Fruit fly (Drosophila melanogaster) whole organism, embryonic: ENCODE results near the gene Mks1.

Source experiments
- Awh ChIP-seq: fragments of 200-800 bp; sonication (Bioruptor generic); IDR thresholded peaks from 2 replicates; pipeline ENCODE4, ENCODE4 v1.3.6; 2022; ENCODE audit warnings: missing biosample characterization, missing genetic modification characterization
- B-H2 ChIP-seq: fragments of 200-800 bp; sonication (Bioruptor generic); optimal IDR thresholded peaks from 2 replicates; lab custom pipeline; 2018; ENCODE audit warnings: missing biosample characterization, mild to moderate bottlenecking, missing genetic modification characterization
- Bteb2 ChIP-seq: fragments of 200-800 bp; sonication (Bioruptor generic); optimal IDR thresholded peaks from 2 replicates; lab custom pipeline; 2016; ENCODE audit warnings: missing biosample characterization, missing genetic modification characterization
- CG10209 ChIP-seq: fragments of 200-800 bp; sonication (Bioruptor generic); optimal IDR thresholded peaks from 3 replicates; lab custom pipeline; 2017; ENCODE audit warnings: missing biosample characterization, mild to moderate bottlenecking, missing genetic modification characterization, missing genetic modification reagents
- CG10274 ChIP-seq: fragments of 200-800 bp; sonication (Bioruptor generic); optimal IDR thresholded peaks from 3 replicates; lab custom pipeline; 2017; ENCODE audit warnings: missing biosample characterization, mild to moderate bottlenecking, missing genetic modification characterization
- CG10366 ChIP-seq: fragments of 200-800 bp; sonication (Bioruptor generic); IDR thresholded peaks from 2 replicates; pipeline ENCODE4 v1.3.6; 2022; ENCODE audit warnings: missing biosample characterization, missing genetic modification characterization
- CG11723 ChIP-seq: fragments of 200-800 bp; sonication (Bioruptor generic); optimal IDR thresholded peaks from 2 replicates; lab custom pipeline; 2017; ENCODE audit warnings: missing biosample characterization, mild to moderate bottlenecking, missing genetic modification characterization
- CG13296 ChIP-seq: fragments of 200-800 bp; sonication (Bioruptor generic); optimal IDR thresholded peaks from 3 replicates; lab custom pipeline; 2018; ENCODE audit warnings: missing biosample characterization, mild to moderate bottlenecking, missing genetic modification characterization
- CG13624 ChIP-seq: fragments of 200-800 bp; sonication (Bioruptor generic); optimal IDR thresholded peaks from 2 replicates; lab custom pipeline; 2016; ENCODE audit warnings: missing biosample characterization, missing genetic modification characterization
- CG1602 ChIP-seq: fragments of 200-800 bp; sonication (Bioruptor generic); optimal IDR thresholded peaks from 3 replicates; lab custom pipeline; 2016; ENCODE audit warnings: missing biosample characterization, missing genetic modification characterization
- CG2116 ChIP-seq: fragments of 200-800 bp; sonication (Bioruptor generic); optimal IDR thresholded peaks from 3 replicates; lab custom pipeline; 2018; ENCODE audit warnings: missing biosample characterization, mild to moderate bottlenecking, missing genetic modification characterization
- CG2202 ChIP-seq: fragments of 200-800 bp; sonication (Bioruptor generic); optimal IDR thresholded peaks from 2 replicates; lab custom pipeline; 2018; ENCODE audit warnings: missing biosample characterization, mild to moderate bottlenecking, missing genetic modification characterization
- CG3281 ChIP-seq: fragments of 200-800 bp; sonication (Bioruptor generic); optimal IDR thresholded peaks from 3 replicates; lab custom pipeline; 2017; ENCODE audit warnings: missing biosample characterization, mild to moderate bottlenecking, missing genetic modification characterization
- CG3726 ChIP-seq: fragments of 200-800 bp; sonication (Bioruptor generic); IDR thresholded peaks from 3 replicates; pipeline ENCODE4, ENCODE4 v1.3.6; 2022; ENCODE audit warnings: missing biosample characterization, missing genetic modification characterization
- CG4282 ChIP-seq: fragments of 200-800 bp; sonication (Bioruptor generic); optimal IDR thresholded peaks from 2 replicates; lab custom pipeline; 2016; ENCODE audit warnings: missing biosample characterization, missing genetic modification characterization
- CG4820 ChIP-seq: fragments of 200-800 bp; sonication (Bioruptor generic); optimal IDR thresholded peaks from 3 replicates; lab custom pipeline; 2016; ENCODE audit warnings: missing biosample characterization, missing genetic modification characterization
- CG5180 ChIP-seq: fragments of 200-800 bp; sonication (Bioruptor generic); optimal IDR thresholded peaks from 3 replicates; lab custom pipeline; 2017; ENCODE audit warnings: missing biosample characterization, missing genetic modification characterization, mild to moderate bottlenecking, moderate library complexity, missing genetic modification reagents
- CG6683 ChIP-seq: fragments of 200-800 bp; sonication (Bioruptor generic); optimal IDR thresholded peaks from 2 replicates; lab custom pipeline; 2017; ENCODE audit warnings: missing biosample characterization, mild to moderate bottlenecking, missing genetic modification characterization, missing genetic modification reagents
- CG7963 ChIP-seq: fragments of 200-800 bp; sonication (Bioruptor generic); IDR thresholded peaks from 3 replicates; pipeline ENCODE4 v1.3.6; 2022; ENCODE audit warnings: missing biosample characterization, missing genetic modification characterization; ENCODE audit not compliant: partially characterized antibody
- CG7987 ChIP-seq: fragments of 200-800 bp; sonication (Bioruptor generic); optimal IDR thresholded peaks from 2 replicates; lab custom pipeline; 2018; ENCODE audit warnings: missing biosample characterization, mild to moderate bottlenecking, missing genetic modification characterization, moderate library complexity
- CoRest ChIP-seq: fragments of 200-800 bp; sonication (Bioruptor generic); optimal IDR thresholded peaks from 3 replicates; lab custom pipeline; 2018; ENCODE audit warnings: missing biosample characterization, mild to moderate bottlenecking, missing genetic modification characterization, moderate library complexity
- Deaf1 ChIP-seq: fragments of 200-800 bp; optimal IDR thresholded peaks from 3 replicates; lab custom pipeline; 2019; ENCODE audit warnings: missing biosample characterization, mild to moderate bottlenecking, missing genetic modification characterization, moderate library complexity
- Dref ChIP-seq: fragments of 200-800 bp; sonication (Bioruptor generic); IDR thresholded peaks from 2 replicates; pipeline ENCODE4 v1.3.6; 2022; ENCODE audit warnings: missing biosample characterization, missing genetic modification characterization
- E2f1 ChIP-seq: fragments of 200-800 bp; sonication (Bioruptor generic); IDR thresholded peaks from 2 replicates; pipeline ENCODE4 v1.3.6; 2022; ENCODE audit warnings: missing biosample characterization, missing genetic modification characterization
- Eip74EF ChIP-seq, 2 experiments: fragments of 200-800 bp in 1 of 2; fragments of >200 bp in 1 of 2; sonication (Bioruptor generic) in 1 of 2; optimal IDR thresholded peaks; 2 replicates each; lab custom pipeline; 2017 to 2019; ENCODE audit warnings: missing biosample characterization in 2 of 2, missing genetic modification characterization in 2 of 2, mild to moderate bottlenecking in 1 of 2, moderate library complexity in 1 of 2
- Fer2 ChIP-seq: fragments of 200-800 bp; sonication (Bioruptor generic); optimal IDR thresholded peaks from 2 replicates; lab custom pipeline; 2018; ENCODE audit warnings: missing biosample characterization, mild to moderate bottlenecking, missing genetic modification characterization, moderate library complexity
- Gsc ChIP-seq: fragments of 200-800 bp; sonication (Bioruptor generic); IDR thresholded peaks from 2 replicates; pipeline ENCODE4 v1.3.6; 2022; ENCODE audit warnings: missing biosample characterization, missing genetic modification characterization
- HLHmδ ChIP-seq: fragments of 200-800 bp; sonication (Bioruptor generic); optimal IDR thresholded peaks from 2 replicates; lab custom pipeline; 2018; ENCODE audit warnings: missing biosample characterization, mild to moderate bottlenecking, missing genetic modification characterization, moderate library complexity
- Hsf ChIP-seq: fragments of 200-800 bp; sonication (Bioruptor generic); optimal IDR thresholded peaks from 3 replicates; lab custom pipeline; 2016; ENCODE audit warnings: missing biosample characterization, missing genetic modification characterization
- Jarid2 ChIP-seq: fragments of 200-800 bp; sonication (Bioruptor generic); optimal IDR thresholded peaks from 3 replicates; lab custom pipeline; 2017; ENCODE audit warnings: mild to moderate bottlenecking, missing biosample characterization, missing genetic modification reagents, missing genetic modification characterization
- MBD-R2 ChIP-seq: fragments of 200-800 bp; sonication (Bioruptor generic); IDR thresholded peaks from 2 replicates; pipeline ENCODE4 v1.3.6; 2022; ENCODE audit warnings: missing biosample characterization, missing genetic modification characterization
- Med ChIP-seq: fragments of 200-800 bp; sonication (Bioruptor generic); peaks from one replicate; lab custom pipeline; 2016; ENCODE audit warnings: missing biosample characterization, missing genetic modification characterization, mild to moderate bottlenecking, inconsistent platforms, moderate library complexity
- Neu2 ChIP-seq: fragments of 200-800 bp; sonication (Bioruptor generic); optimal IDR thresholded peaks from 3 replicates; lab custom pipeline; 2016; ENCODE audit warnings: missing biosample characterization, missing genetic modification characterization, borderline replicate concordance
- Oaz ChIP-seq: fragments of 200-800 bp; sonication (Bioruptor generic); IDR thresholded peaks from 2 replicates; pipeline ENCODE4 v1.3.6; 2022; ENCODE audit warnings: missing biosample characterization, missing genetic modification characterization
- Rx ChIP-seq: fragments of 200-800 bp; sonication (Bioruptor generic); IDR thresholded peaks from 2 replicates; pipeline ENCODE4 v1.3.6; 2022; ENCODE audit warnings: missing biosample characterization, missing genetic modification characterization
- Stat92E ChIP-seq, 3 experiments: fragments of >200 bp in 2 of 3; fragments of 200-800 bp in 1 of 3; sonication (Bioruptor generic) in 1 of 3; optimal IDR thresholded peaks; 2 replicates each; lab custom pipeline; 2017 to 2019; ENCODE audit warnings: missing biosample characterization in 3 of 3, missing genetic modification characterization in 3 of 3, mild to moderate bottlenecking in 1 of 3, moderate library complexity in 1 of 3
- aop ChIP-seq: fragments of 200-800 bp; sonication (Bioruptor generic); IDR thresholded peaks from 2 replicates; pipeline ENCODE4 v1.3.6; 2022; ENCODE audit warnings: missing biosample characterization, missing genetic modification characterization
- ato ChIP-seq: fragments of 200-800 bp; sonication (Bioruptor generic); IDR thresholded peaks from 2 replicates; pipeline ENCODE4 v1.3.6; 2022; ENCODE audit warnings: missing biosample characterization, missing genetic modification characterization; ENCODE audit not compliant: partially characterized antibody
- bsh ChIP-seq, 2 experiments: fragments of 200-800 bp; sonication (Bioruptor generic); optimal IDR thresholded peaks; 2 replicates each; lab custom pipeline; 2017 to 2018; ENCODE audit warnings: mild to moderate bottlenecking in 2 of 2, missing biosample characterization in 2 of 2, missing genetic modification characterization in 2 of 2, moderate library complexity in 1 of 2
- chif ChIP-seq, 2 experiments: fragments of 200-800 bp; sonication (Bioruptor generic); optimal IDR thresholded peaks; 3 replicates each; lab custom pipeline; 2016; ENCODE audit warnings: missing biosample characterization in 2 of 2, missing genetic modification characterization in 2 of 2
- chm ChIP-seq: fragments of 200-800 bp; sonication (Bioruptor generic); IDR thresholded peaks from 2 replicates; pipeline ENCODE4 v1.3.6; 2022; ENCODE audit warnings: missing biosample characterization, missing genetic modification characterization
- ci ChIP-seq: fragments of 200-800 bp; sonication (Bioruptor generic); IDR thresholded peaks from 3 replicates; pipeline ENCODE4 v1.3.6; 2022; ENCODE audit warnings: missing biosample characterization, missing genetic modification characterization
- dysf ChIP-seq: fragments of 200-800 bp; sonication (Bioruptor generic); IDR thresholded peaks from 3 replicates; pipeline ENCODE4 v1.3.6; 2022; ENCODE audit warnings: missing biosample characterization, missing genetic modification characterization
- grau ChIP-seq: fragments of 200-800 bp; optimal IDR thresholded peaks from 3 replicates; lab custom pipeline; 2019; ENCODE audit warnings: missing biosample characterization, mild to moderate bottlenecking, missing genetic modification characterization, moderate library complexity
- hbn ChIP-seq: fragments of 200-800 bp; sonication (Bioruptor generic); IDR thresholded peaks from 2 replicates; pipeline ENCODE4 v1.3.6; 2022; ENCODE audit warnings: missing biosample characterization, missing genetic modification characterization; ENCODE audit not compliant: partially characterized antibody
- hth ChIP-seq: fragments of >200 bp; optimal IDR thresholded peaks from 2 replicates; lab custom pipeline; 2017; ENCODE audit warnings: inconsistent platforms
- inv ChIP-seq: fragments of 200-800 bp; sonication (Bioruptor generic); IDR thresholded peaks from 2 replicates; pipeline ENCODE4 v1.3.6; 2022; ENCODE audit warnings: missing biosample characterization, missing genetic modification characterization; ENCODE audit not compliant: partially characterized antibody
- jing ChIP-seq: fragments of 200-800 bp; sonication (Bioruptor generic); optimal IDR thresholded peaks from 2 replicates; lab custom pipeline; 2018; ENCODE audit warnings: missing biosample characterization, mild to moderate bottlenecking, missing genetic modification characterization
- otp ChIP-seq: fragments of 200-800 bp; sonication (Bioruptor generic); IDR thresholded peaks from 3 replicates; pipeline ENCODE4, ENCODE4 v1.3.6; 2022; ENCODE audit warnings: missing biosample characterization, missing genetic modification characterization
- sens ChIP-seq: fragments of 200-800 bp; sonication (Bioruptor generic); peaks from one replicate; lab custom pipeline; 2016; ENCODE audit warnings: missing biosample characterization, missing genetic modification characterization
- unpg ChIP-seq: fragments of 200-800 bp; sonication (Bioruptor generic); optimal IDR thresholded peaks from 3 replicates; lab custom pipeline; 2018; ENCODE audit warnings: missing biosample characterization, mild to moderate bottlenecking, missing genetic modification characterization, moderate library complexity

Gene Mks1

dm6 chrX:12496930-12497329 lies 533 bp upstream of the Mks1 start, which contains the start of gene mdu (continued):
- TF ChIP-seq CG3281 (GFP tag; lab: Kevin White, UChicago) (no peak), E2f1 (GFP tag; lab: Robert Waterston, UW) (peak; percentile 34; the same call in 1 of the 2 replicates), Hsf (GFP tag; lab: Kevin White, UChicago) (no peak), otp (GFP tag; lab: Robert Waterston, UW) (no peak), sens (GFP tag; lab: Kevin White, UChicago) (peak; percentile 50), CG4282 (GFP tag; lab: Kevin White, UChicago) (no peak), chm (GFP tag; lab: Robert Waterston, UW) (peak; percentile 54), Med (no peak), Stat92E (GFP tag; optimal IDR thresholded peaks at IDR 0.05; lab: Kevin White, UChicago) (no peak), CG4820 (GFP tag; lab: Kevin White, UChicago) (no peak), Oaz (no peak), CG3726 (GFP tag; lab: Robert Waterston, UW) (no peak), CG2202 (no peak), CoRest (tag; lab: Kevin White, UChicago) (peak; percentile 71), Rx (GFP tag; lab: Robert Waterston, UW) (no peak), grau (tag; lab: Kevin White, UChicago) (peak; percentile 48), CG1602 (GFP tag; lab: Kevin White, UChicago) (peak; percentile 5), chif (GFP tag; optimal IDR thresholded peaks at IDR 0.05; lab: Kevin White, UChicago) (no peak), Eip74EF (GFP tag; optimal IDR thresholded peaks at IDR 0.05; lab: Kevin White, UChicago) (no peak), CG2116 (GFP tag; lab: Kevin White, UChicago) (peak; percentile 60), CG7987 (GFP tag; lab: Kevin White, UChicago) (no peak), aop (GFP tag; lab: Robert Waterston, UW) (no peak), Jarid2 (GFP tag; lab: Kevin White, UChicago) (peak; percentile 67), CG13296 (GFP tag; lab: Kevin White, UChicago) (no peak), CG11723 (GFP tag; lab: Kevin White, UChicago) (no peak), CG6683 (no peak), CG10209 (GFP tag; lab: Kevin White, UChicago) (peak; percentile 1), B-H2 (GFP tag; lab: Kevin White, UChicago) (no peak), unpg (GFP tag; lab: Kevin White, UChicago) (no peak), Dref (GFP tag; lab: Robert Waterston, UW) (peak; percentile 73), hbn (no peak), CG7963 (0 out of 3 replicates have a peak, but pooled peaks have one; percentile 46), Awh (GFP tag; lab: Robert Waterston, UW) (no peak), CG10274 (GFP tag; lab: Kevin White, UChicago) (no peak), CG10366 (GFP tag; lab: Robert Waterston, UW) (no peak), MBD-R2 (no peak; the same call in 1 of the 2 replicates), inv (GFP tag; lab: Robert Waterston, UW) (no peak), ci (GFP tag; lab: Robert Waterston, UW) (0 out of 3 replicates have a peak, but pooled peaks have one; percentile 36), hth (lab: Kevin White, UChicago) (no peak), Bteb2 (GFP tag; lab: Kevin White, UChicago) (no peak), CG13624 (no peak), ato (GFP tag; lab: Robert Waterston, UW) (0 out of 2 replicates have a peak, but pooled peaks have one; percentile 14), Gsc (GFP tag; lab: Robert Waterston, UW) (no peak), dysf (GFP tag; lab: Robert Waterston, UW) (no peak), HLHmδ (GFP tag; lab: Kevin White, UChicago) (no peak), Deaf1 (tag; lab: Kevin White, UChicago) (no peak), jing (no peak), Fer2 (tag; lab: Kevin White, UChicago) (no peak), Neu2 (GFP tag; lab: Kevin White, UChicago) (no peak), bsh (GFP tag; optimal IDR thresholded peaks at IDR 0.05; lab: Kevin White, UChicago) (no peak), CG5180 (GFP tag; lab: Kevin White, UChicago) (no peak)
